Fruit fly (Drosophila melanogaster): ENCODE data around the gene Fer2LCH.

Gene Fer2LCH

dm6 chr3R:30431258-30432114 lies 43.9 kb downstream of the Fer2LCH start, which contains the start of gene CG15534:
Gene CG15534 (plus strand): TSS chr3R:30432064.
- TF ChIP-seq vri (GFP tag; optimal IDR thresholded peaks at IDR 0.05) (peak; percentile 24), CG31627 (GFP tag; optimal IDR thresholded peaks at IDR 0.05) (no peak), Met (GFP tag; optimal IDR thresholded peaks at IDR 0.05) (no peak)

Data from whole organism, prepupa.